Worm (Caenorhabditis elegans): ENCODE results near the gene lips-1.

ce11 chrX:12512472-12513137 is 20.0 kb downstream of the lips-1 start:
- no peak for TF ChIP-seq ama-1 (optimal IDR thresholded peaks at IDR 0.05)
- TF ChIP-seq ZK546.5 (tag; optimal IDR thresholded peaks at IDR 0.05): no peak
- no peak for TF ChIP-seq skn-1 (tag; optimal IDR thresholded peaks at IDR 0.05)
- no peak for TF ChIP-seq lin-13 (GFP tag; optimal IDR thresholded peaks at IDR 0.05)
- no peak for TF ChIP-seq mab-5 (tag; optimal IDR thresholded peaks at IDR 0.05)
- TF ChIP-seq fos-1 (tag; optimal IDR thresholded peaks at IDR 0.05): no peak
- no peak for TF ChIP-seq nhr-6 (tag; optimal IDR thresholded peaks at IDR 0.05)
- no peak for TF ChIP-seq unc-62 (GFP tag; optimal IDR thresholded peaks at IDR 0.05)
- no peak for TF ChIP-seq nhr-21 (tag; optimal IDR thresholded peaks at IDR 0.05)
- TF ChIP-seq egl-27 (tag; optimal IDR thresholded peaks at IDR 0.05): no peak
- TF ChIP-seq ceh-82 (tag; optimal IDR thresholded peaks at IDR 0.05): no peak

All from whole organism, L2 larva.